Fruit fly (Drosophila melanogaster) whole organism, embryonic: ENCODE measurements around the gene CG4968.
A peak's percentile ranks its signal among the peaks of the same experiment; 100 is the strongest.

Experiments
- Antp ChIP-seq: fragments of 200-800 bp; sonication (Bioruptor generic); optimal IDR thresholded peaks from 3 replicates; lab custom pipeline; 2016; ENCODE audit warnings: missing biosample characterization, missing genetic modification characterization
- CG11504 ChIP-seq: fragments of 200-800 bp; sonication (Bioruptor generic); optimal IDR thresholded peaks from 3 replicates; lab custom pipeline; 2019; ENCODE audit warnings: missing biosample characterization, mild to moderate bottlenecking, missing genetic modification characterization, moderate library complexity
- CG12071 ChIP-seq: fragments of 200-800 bp; sonication (Bioruptor generic); optimal IDR thresholded peaks from 3 replicates; lab custom pipeline; 2018; ENCODE audit warnings: missing biosample characterization, mild to moderate bottlenecking, missing genetic modification characterization
- CG12155 ChIP-seq: fragments of 200-800 bp; sonication (Bioruptor generic); optimal IDR thresholded peaks from 3 replicates; lab custom pipeline; 2016; ENCODE audit warnings: missing biosample characterization, missing genetic modification characterization
- CG12391 ChIP-seq: fragments of 200-800 bp; sonication (Bioruptor generic); optimal IDR thresholded peaks from 3 replicates; lab custom pipeline; 2018; ENCODE audit warnings: missing biosample characterization, mild to moderate bottlenecking, missing genetic modification characterization, moderate library complexity
- CG13424 ChIP-seq: fragments of 200-800 bp; sonication (Bioruptor generic); optimal IDR thresholded peaks from 2 replicates; lab custom pipeline; 2019; ENCODE audit warnings: missing biosample characterization, mild to moderate bottlenecking, missing genetic modification characterization, moderate library complexity
- CG14710 ChIP-seq: fragments of 200-800 bp; sonication (Bioruptor generic); optimal IDR thresholded peaks from 3 replicates; lab custom pipeline; 2019; ENCODE audit warnings: missing biosample characterization, mild to moderate bottlenecking, missing genetic modification characterization, moderate library complexity
- CG17361 ChIP-seq: fragments of 200-800 bp; sonication (Bioruptor generic); IDR thresholded peaks from 3 replicates; pipeline ENCODE4 v1.3.6; 2022; ENCODE audit warnings: missing biosample characterization, missing genetic modification characterization
- CG17829 ChIP-seq: fragments of 200-800 bp; optimal IDR thresholded peaks from 2 replicates; lab custom pipeline; 2019; ENCODE audit warnings: missing biosample characterization, mild to moderate bottlenecking, missing genetic modification characterization, moderate library complexity
- CG18262 ChIP-seq: fragments of 200-800 bp; optimal IDR thresholded peaks from 3 replicates; lab custom pipeline; 2019; ENCODE audit warnings: missing biosample characterization, mild to moderate bottlenecking, missing genetic modification characterization, moderate library complexity
- CG18619 ChIP-seq: fragments of 200-800 bp; sonication (Bioruptor generic); optimal IDR thresholded peaks from 3 replicates; lab custom pipeline; 2017; ENCODE audit warnings: missing biosample characterization, mild to moderate bottlenecking, missing genetic modification characterization
- CG2202 ChIP-seq: fragments of 200-800 bp; sonication (Bioruptor generic); optimal IDR thresholded peaks from 2 replicates; lab custom pipeline; 2018; ENCODE audit warnings: missing biosample characterization, mild to moderate bottlenecking, missing genetic modification characterization
- CG2712 ChIP-seq: fragments of 200-800 bp; optimal IDR thresholded peaks from 3 replicates; lab custom pipeline; 2019; ENCODE audit warnings: missing biosample characterization, mild to moderate bottlenecking, missing genetic modification characterization, moderate library complexity
- CG2875 ChIP-seq: fragments of 200-800 bp; sonication (Bioruptor generic); optimal IDR thresholded peaks from 2 replicates; lab custom pipeline; 2017; ENCODE audit warnings: missing biosample characterization, mild to moderate bottlenecking, missing genetic modification characterization, missing genetic modification reagents
- CG3163 ChIP-seq: fragments of 200-800 bp; sonication (Bioruptor generic); optimal IDR thresholded peaks from 3 replicates; lab custom pipeline; 2016; ENCODE audit warnings: missing biosample characterization, missing genetic modification characterization
- CG33557 ChIP-seq: fragments of 200-800 bp; sonication (Bioruptor generic); optimal IDR thresholded peaks from 2 replicates; lab custom pipeline; 2019; ENCODE audit warnings: missing biosample characterization, mild to moderate bottlenecking, missing genetic modification characterization, moderate library complexity
- CG4617 ChIP-seq: fragments of 200-800 bp; sonication (Bioruptor generic); optimal IDR thresholded peaks from 3 replicates; lab custom pipeline; 2016; ENCODE audit warnings: missing biosample characterization, missing genetic modification characterization, borderline replicate concordance
- CG6175 ChIP-seq: fragments of 200-800 bp; sonication (Bioruptor generic); IDR thresholded peaks from 3 replicates; pipeline ENCODE4 v1.3.6; 2022; ENCODE audit warnings: missing biosample characterization, missing genetic modification characterization
- CG6689 ChIP-seq: fragments of 200-800 bp; sonication (Bioruptor generic); IDR thresholded peaks from 2 replicates; pipeline ENCODE4 v1.3.6; 2022; ENCODE audit warnings: missing biosample characterization, missing genetic modification characterization
- CG8388 ChIP-seq: fragments of 200-800 bp; sonication (Bioruptor generic); optimal IDR thresholded peaks from 2 replicates; lab custom pipeline; 2019; ENCODE audit warnings: missing biosample characterization, mild to moderate bottlenecking, missing genetic modification characterization, moderate library complexity
- CG8924 ChIP-seq: fragments of 200-800 bp; optimal IDR thresholded peaks from 3 replicates; lab custom pipeline; 2019; ENCODE audit warnings: missing biosample characterization, mild to moderate bottlenecking, missing genetic modification characterization, moderate library complexity
- D ChIP-seq, 2 experiments: fragments of 200-800 bp in 1 of 2; fragments of >200 bp in 1 of 2; sonication (Bioruptor generic) in 1 of 2; optimal IDR thresholded peaks; 2 replicates in 1 of 2; 3 replicates in 1 of 2; lab custom pipeline; 2017; ENCODE audit warnings: mild to moderate bottlenecking in 1 of 2, missing biosample characterization in 1 of 2, missing genetic modification characterization in 1 of 2, missing genetic modification reagents in 1 of 2
- D19A ChIP-seq: fragments of 200-800 bp; optimal IDR thresholded peaks from 3 replicates; lab custom pipeline; 2019; ENCODE audit warnings: missing biosample characterization, mild to moderate bottlenecking, missing genetic modification characterization, moderate library complexity
- Ets65A ChIP-seq: fragments of 200-800 bp; sonication (Bioruptor generic); peaks from one replicate; lab custom pipeline; 2016; ENCODE audit warnings: missing biosample characterization, missing genetic modification characterization
- Lhr ChIP-seq: fragments of 200-800 bp; sonication (Bioruptor generic); optimal IDR thresholded peaks from 3 replicates; lab custom pipeline; 2017; ENCODE audit warnings: mild to moderate bottlenecking, missing biosample characterization, missing genetic modification reagents, missing genetic modification characterization
- Med ChIP-seq: fragments of 200-800 bp; sonication (Bioruptor generic); peaks from one replicate; lab custom pipeline; 2016; ENCODE audit warnings: missing biosample characterization, missing genetic modification characterization, mild to moderate bottlenecking, inconsistent platforms, moderate library complexity
- Nf-YB ChIP-seq: fragments of 200-800 bp; sonication (Bioruptor generic); optimal IDR thresholded peaks from 3 replicates; lab custom pipeline; 2019; ENCODE audit warnings: missing biosample characterization, mild to moderate bottlenecking, missing genetic modification characterization, moderate library complexity
- NfI ChIP-seq: fragments of 200-800 bp; sonication (Bioruptor generic); optimal IDR thresholded peaks from 3 replicates; lab custom pipeline; 2018; ENCODE audit warnings: missing biosample characterization, mild to moderate bottlenecking, missing genetic modification characterization, moderate library complexity
- Sox100B ChIP-seq: fragments of 200-800 bp; sonication (Bioruptor generic); optimal IDR thresholded peaks from 3 replicates; lab custom pipeline; 2018; ENCODE audit warnings: missing biosample characterization, mild to moderate bottlenecking, missing genetic modification characterization
- Ssrp ChIP-seq: fragments of 200-800 bp; sonication (Bioruptor generic); optimal IDR thresholded peaks from 2 replicates; lab custom pipeline; 2018; ENCODE audit warnings: missing biosample characterization, mild to moderate bottlenecking, missing genetic modification characterization, moderate library complexity
- Stat92E ChIP-seq, 3 experiments: fragments of >200 bp in 2 of 3; fragments of 200-800 bp in 1 of 3; sonication (Bioruptor generic) in 1 of 3; optimal IDR thresholded peaks; 2 replicates each; lab custom pipeline; 2017 to 2019; ENCODE audit warnings: missing biosample characterization in 3 of 3, missing genetic modification characterization in 3 of 3, mild to moderate bottlenecking in 1 of 3, moderate library complexity in 1 of 3
- Xrp1 ChIP-seq: fragments of 200-800 bp; sonication (Bioruptor generic); IDR thresholded peaks from 2 replicates; pipeline ENCODE4 v1.3.6; 2022; ENCODE audit warnings: missing biosample characterization, missing genetic modification characterization
- ato ChIP-seq: fragments of 200-800 bp; sonication (Bioruptor generic); IDR thresholded peaks from 2 replicates; pipeline ENCODE4 v1.3.6; 2022; ENCODE audit warnings: missing biosample characterization, missing genetic modification characterization; ENCODE audit not compliant: partially characterized antibody
- az2 ChIP-seq: fragments of 200-800 bp; sonication (Bioruptor generic); optimal IDR thresholded peaks from 3 replicates; lab custom pipeline; 2016; ENCODE audit warnings: missing biosample characterization, missing genetic modification characterization
- bigmax ChIP-seq: fragments of 200-800 bp; sonication (Bioruptor generic); optimal IDR thresholded peaks from 2 replicates; lab custom pipeline; 2018; ENCODE audit warnings: missing biosample characterization, mild to moderate bottlenecking, missing genetic modification characterization
- bsh ChIP-seq, 2 experiments: fragments of 200-800 bp; sonication (Bioruptor generic); optimal IDR thresholded peaks; 2 replicates each; lab custom pipeline; 2017 to 2018; ENCODE audit warnings: mild to moderate bottlenecking in 2 of 2, missing biosample characterization in 2 of 2, missing genetic modification characterization in 2 of 2, moderate library complexity in 1 of 2
- chif ChIP-seq, 2 experiments: fragments of 200-800 bp; sonication (Bioruptor generic); optimal IDR thresholded peaks; 3 replicates each; lab custom pipeline; 2016; ENCODE audit warnings: missing biosample characterization in 2 of 2, missing genetic modification characterization in 2 of 2
- chn ChIP-seq: fragments of 200-800 bp; sonication (Bioruptor generic); optimal IDR thresholded peaks from 2 replicates; lab custom pipeline; 2016; ENCODE audit warnings: missing biosample characterization, missing genetic modification characterization
- fd96Cb ChIP-seq: fragments of 200-800 bp; sonication (Bioruptor generic); optimal IDR thresholded peaks from 2 replicates; lab custom pipeline; 2018; ENCODE audit warnings: missing biosample characterization, mild to moderate bottlenecking, missing genetic modification characterization, moderate library complexity
- gcm ChIP-seq: fragments of 200-800 bp; sonication (Bioruptor generic); optimal IDR thresholded peaks from 2 replicates; lab custom pipeline; 2019; ENCODE audit warnings: missing biosample characterization, mild to moderate bottlenecking, missing genetic modification characterization, moderate library complexity
- gro ChIP-seq: fragments of 200-800 bp; sonication (Bioruptor generic); optimal IDR thresholded peaks from 2 replicates; lab custom pipeline; 2016; ENCODE audit warnings: missing biosample characterization, missing genetic modification characterization
- gsb-n ChIP-seq: fragments of 200-800 bp; sonication (Bioruptor generic); optimal IDR thresholded peaks from 3 replicates; lab custom pipeline; 2018; ENCODE audit warnings: missing biosample characterization, mild to moderate bottlenecking, missing genetic modification characterization
- gt ChIP-seq: fragments of 200-800 bp; sonication (Bioruptor generic); IDR thresholded peaks from 2 replicates; pipeline ENCODE4 v1.3.6; 2022; ENCODE audit warnings: missing biosample characterization, missing genetic modification characterization
- lola ChIP-seq, 3 experiments: fragments of >200 bp in 2 of 3; fragments of 200-800 bp in 1 of 3; sonication (Bioruptor generic) in 1 of 3; optimal IDR thresholded peaks; 2 replicates each; lab custom pipeline; 2017 to 2019; ENCODE audit warnings: missing biosample characterization in 3 of 3, missing genetic modification characterization in 3 of 3, mild to moderate bottlenecking in 1 of 3, moderate library complexity in 1 of 3
- nerfin-1 ChIP-seq: fragments of 200-800 bp; sonication (Bioruptor generic); optimal IDR thresholded peaks from 3 replicates; lab custom pipeline; 2019; ENCODE audit warnings: missing biosample characterization, mild to moderate bottlenecking, missing genetic modification characterization, moderate library complexity
- nmo ChIP-seq: fragments of 200-800 bp; sonication (Bioruptor generic); optimal IDR thresholded peaks from 2 replicates; lab custom pipeline; 2018; ENCODE audit warnings: missing biosample characterization, mild to moderate bottlenecking, missing genetic modification characterization, moderate library complexity
- pros ChIP-seq: fragments of 200-800 bp; sonication (Bioruptor generic); optimal IDR thresholded peaks from 3 replicates; lab custom pipeline; 2019; ENCODE audit warnings: missing biosample characterization, mild to moderate bottlenecking, missing genetic modification characterization, moderate library complexity
- row ChIP-seq: fragments of 200-800 bp; sonication (Bioruptor generic); IDR thresholded peaks from 3 replicates; pipeline ENCODE4 v1.3.6; 2022; ENCODE audit warnings: missing biosample characterization, missing genetic modification characterization
- sens ChIP-seq: fragments of 200-800 bp; sonication (Bioruptor generic); peaks from one replicate; lab custom pipeline; 2016; ENCODE audit warnings: missing biosample characterization, missing genetic modification characterization

Gene CG4968

dm6 chr2L:10351130-10351529 is 44.4 kb downstream of the CG4968 start (continued):
- peak; percentile 7 for TF ChIP-seq fd96Cb (tag; lab: Kevin White, UChicago)
- peak; percentile 15 for TF ChIP-seq Ets65A (GFP tag; lab: Kevin White, UChicago)
- TF ChIP-seq CG17829 (tag; lab: Kevin White, UChicago), result peak; percentile 36
- peak in 1 of 3 experiments; percentile 79 for TF ChIP-seq lola (GFP tag; optimal IDR thresholded peaks at IDR 0.05; lab: Kevin White, UChicago)
- peak; percentile 28 for TF ChIP-seq CG33557
- no peak for TF ChIP-seq Stat92E (GFP tag; optimal IDR thresholded peaks at IDR 0.05; lab: Kevin White, UChicago)
- peak; percentile 71 for TF ChIP-seq CG11504 (tag; lab: Kevin White, UChicago)
- TF ChIP-seq bsh (GFP tag; optimal IDR thresholded peaks at IDR 0.05; lab: Kevin White, UChicago), result peak in 1 of 2 experiments; percentile 51
- peak; percentile 61 for TF ChIP-seq Ssrp (tag; lab: Kevin White, UChicago)
- TF ChIP-seq CG6175, result no peak
- TF ChIP-seq Med (GFP tag; lab: Kevin White, UChicago), result peak; percentile 61
- TF ChIP-seq nerfin-1, result peak; percentile 20
- no peak for TF ChIP-seq Antp
- TF ChIP-seq nmo (GFP tag; lab: Kevin White, UChicago), result peak; percentile 29
- peak; percentile 39; the same call in 1 of the 2 replicates for TF ChIP-seq Xrp1 (GFP tag; lab: Robert Waterston, UW)
- peak in 1 of 2 experiments; percentile 2 for TF ChIP-seq chif (GFP tag; optimal IDR thresholded peaks at IDR 0.05; lab: Kevin White, UChicago)
- TF ChIP-seq CG12155, result no peak
- TF ChIP-seq CG2712 (tag; lab: Kevin White, UChicago), result peak; percentile 55
- peak; percentile 99 for TF ChIP-seq D19A (tag; lab: Kevin White, UChicago)
- TF ChIP-seq gsb-n (tag; lab: Kevin White, UChicago), result peak; percentile 12
- no peak for TF ChIP-seq CG4617 (GFP tag; lab: Kevin White, UChicago)
- peak; percentile 48 for TF ChIP-seq CG14710
- TF ChIP-seq CG8388, result peak; percentile 29
- no peak for TF ChIP-seq CG18619 (GFP tag; lab: Kevin White, UChicago)
- TF ChIP-seq CG13424 (tag; lab: Kevin White, UChicago), result peak; percentile 30
- TF ChIP-seq D (optimal IDR thresholded peaks at IDR 0.05; lab: Kevin White, UChicago), result no peak
- TF ChIP-seq D (GFP tag; optimal IDR thresholded peaks at IDR 0.05; lab: Kevin White, UChicago), result peak; percentile 20
- TF ChIP-seq NfI, result no peak
- peak; percentile 33 for TF ChIP-seq pros
- TF ChIP-seq CG12071 (GFP tag; lab: Kevin White, UChicago), result no peak
- peak; percentile 21 for TF ChIP-seq Nf-YB (GFP tag; lab: Kevin White, UChicago)
- peak; percentile 3 for TF ChIP-seq chn (GFP tag; lab: Kevin White, UChicago)
- peak; percentile 63 for TF ChIP-seq CG18262 (tag; lab: Kevin White, UChicago)
- TF ChIP-seq ato (GFP tag; lab: Robert Waterston, UW), result no peak
- TF ChIP-seq Lhr (GFP tag; lab: Kevin White, UChicago), result peak; percentile 6
- TF ChIP-seq CG12391 (tag; lab: Kevin White, UChicago), result peak; percentile 23
- no peak for TF ChIP-seq bigmax
- peak; percentile 55 for TF ChIP-seq row
- TF ChIP-seq gro (GFP tag; lab: Kevin White, UChicago), result no peak
- peak; percentile 14 for TF ChIP-seq az2
- TF ChIP-seq CG2202 (tag; lab: Kevin White, UChicago), result peak; percentile 12
- peak; percentile 32 for TF ChIP-seq gcm (GFP tag; lab: Kevin White, UChicago)
- TF ChIP-seq CG17361 (GFP tag; lab: Robert Waterston, UW), result peak; percentile 44; the same call in 1 of the 3 replicates
- peak; percentile 18 for TF ChIP-seq CG2875 (GFP tag; lab: Kevin White, UChicago)
- TF ChIP-seq CG6689, result peak; percentile 38; the same call in 1 of the 2 replicates
- no peak for TF ChIP-seq gt (GFP tag; lab: Robert Waterston, UW)
- TF ChIP-seq sens (GFP tag; lab: Kevin White, UChicago), result peak; percentile 88
- peak; percentile 6 for TF ChIP-seq Sox100B (GFP tag; lab: Kevin White, UChicago)
- TF ChIP-seq CG8924, result peak; percentile 17
- no peak for TF ChIP-seq CG3163
